Worm (Caenorhabditis elegans) whole organism, midembryonic: ENCODE measurements around the gene F44E5.1.

Experiments
- T22C8.4 ChIP-seq: fragments of 200-800 bp; sonication (Bioruptor generic); IDR thresholded peaks from 2 replicates; pipeline ENCODE4 v1.3.6; 2022; ENCODE audit warnings: missing genetic modification characterization, missing compliant biosample characterization
- cog-1 ChIP-seq: sonication (generic microtip); optimal IDR thresholded peaks from 2 replicates; lab custom pipeline; 2016; ENCODE audit warnings: missing genetic modification characterization, missing compliant biosample characterization
- flt-1 ChIP-seq: fragments of 200-800 bp; sonication (Bioruptor generic); IDR thresholded peaks from 2 replicates; pipeline ENCODE4 v1.3.6; 2022; ENCODE audit warnings: missing genetic modification characterization, missing compliant biosample characterization
- klf-2 ChIP-seq: fragments of 200-800 bp; sonication (Bioruptor generic); conservative IDR thresholded peaks from 2 replicates; pipeline ENCODE4 v1.3.6; 2022; ENCODE audit warnings: missing genetic modification reagents, missing genetic modification characterization, missing compliant biosample characterization
- med-1 ChIP-seq: sonication (generic microtip); optimal IDR thresholded peaks from 2 replicates; lab custom pipeline; 2017; ENCODE audit warnings: missing genetic modification characterization, mild to moderate bottlenecking, missing compliant biosample characterization, antibody characterized with exemption, missing genetic modification reagents; ENCODE audit not compliant: insufficient read depth
- ref-1 ChIP-seq: fragments of 200-800 bp; sonication (Bioruptor generic); conservative IDR thresholded peaks from 2 replicates; pipeline ENCODE4 v1.3.6; 2022; ENCODE audit warnings: missing genetic modification reagents, missing genetic modification characterization, missing compliant biosample characterization
- tab-1 ChIP-seq: fragments of 200-800 bp; sonication (Bioruptor generic); IDR thresholded peaks from 2 replicates; pipeline ENCODE4 v1.3.6; 2022; ENCODE audit warnings: missing genetic modification characterization, missing compliant biosample characterization
- ztf-23 ChIP-seq: fragments of 200-800 bp; sonication (Bioruptor generic); IDR thresholded peaks from 2 replicates; pipeline ENCODE4 v1.3.6; 2022; ENCODE audit warnings: missing genetic modification reagents, missing genetic modification characterization, missing compliant biosample characterization
- ztf-29 ChIP-seq: fragments of 200-800 bp; sonication (Bioruptor generic); IDR thresholded peaks from 2 replicates; pipeline ENCODE4 v1.3.6; 2022; ENCODE audit warnings: missing genetic modification reagents, missing genetic modification characterization, missing compliant biosample characterization

F44E5.1 gene

DNA sequence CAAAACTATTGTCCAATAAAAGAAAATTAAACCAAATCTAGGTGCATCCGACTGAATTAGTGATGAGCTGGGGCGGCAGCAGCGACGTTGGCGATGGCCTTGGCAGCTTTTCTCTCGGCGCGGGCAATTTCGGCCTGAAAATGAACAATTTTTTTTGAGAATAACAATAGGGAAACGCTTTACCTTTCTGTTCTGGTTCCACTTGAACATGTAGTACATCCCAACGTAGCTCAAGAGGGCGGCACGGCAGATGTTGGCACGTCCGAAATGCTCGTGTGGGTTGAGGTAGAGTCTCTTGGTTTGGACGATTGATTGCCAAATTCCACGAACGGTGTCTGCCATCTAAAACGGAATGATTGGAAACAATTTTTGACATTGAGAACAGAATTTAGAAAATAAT lies at the start of gene F44E5.1:
Gene F44E5.1, minus strand, starts transcription at position 342 of the 400 bp plus-strand sequence.
- no peak for TF ChIP-seq tab-1 (GFP tag; lab: Robert Waterston, UW)
- TF ChIP-seq ref-1 (GFP tag; lab: Robert Waterston, UW), result no peak
- TF ChIP-seq cog-1, result no peak
- no peak for TF ChIP-seq med-1 (GFP tag; lab: Kevin White, UChicago)
- no peak for TF ChIP-seq klf-2 (GFP tag; lab: Robert Waterston, UW)
- no peak for TF ChIP-seq ztf-29
- no peak for TF ChIP-seq flt-1 (GFP tag; lab: Robert Waterston, UW)
- no peak for TF ChIP-seq T22C8.4 (GFP tag; lab: Robert Waterston, UW)

DNA sequence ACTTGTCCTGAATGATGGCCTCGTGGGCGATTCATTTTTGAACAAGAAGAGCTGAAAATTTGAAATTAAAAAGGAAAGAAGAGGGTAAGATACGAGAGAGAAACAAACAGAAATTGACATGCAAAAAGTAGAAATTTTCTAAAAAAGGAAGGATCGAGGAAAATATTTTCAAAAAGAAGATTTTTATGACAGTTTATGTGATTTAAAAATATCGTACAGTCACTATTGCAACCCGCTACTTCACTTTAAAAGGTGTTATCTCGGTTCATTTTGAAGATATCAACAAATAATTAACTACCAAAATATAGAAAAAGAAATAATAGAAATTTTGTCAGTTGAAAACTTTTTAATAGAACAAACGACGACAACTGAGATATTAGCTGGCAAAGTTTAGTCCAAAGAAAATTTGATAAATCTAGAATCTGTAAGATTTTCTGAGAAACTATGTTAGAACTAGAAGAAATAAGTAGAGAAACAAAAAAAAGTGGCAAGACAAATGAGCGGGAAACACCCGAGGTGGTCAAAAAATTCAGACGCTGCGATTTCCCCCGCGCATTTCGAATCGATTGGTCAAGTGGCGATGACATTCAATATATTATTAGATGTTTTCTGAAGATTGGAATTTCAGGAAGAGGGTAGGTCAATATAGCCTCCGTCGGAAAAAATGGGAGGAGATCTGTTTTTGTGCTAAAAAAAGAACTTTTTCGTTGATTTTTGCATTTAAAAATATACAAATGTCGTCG lies 49.4 kb upstream of the F44E5.1 start, which contains the start of gene Y6D1A.1:
Gene Y6D1A.1, minus strand, starts transcription at position 51 of the 743 bp plus-strand sequence.
- no peak for TF ChIP-seq T22C8.4 (GFP tag; lab: Robert Waterston, UW)
- TF ChIP-seq klf-2 (GFP tag; lab: Robert Waterston, UW), result no peak
- no peak for TF ChIP-seq tab-1 (GFP tag; lab: Robert Waterston, UW)
- no peak for TF ChIP-seq ztf-29
- TF ChIP-seq ztf-23 (GFP tag; lab: Robert Waterston, UW), result no peak
- no peak for TF ChIP-seq cog-1

DNA sequence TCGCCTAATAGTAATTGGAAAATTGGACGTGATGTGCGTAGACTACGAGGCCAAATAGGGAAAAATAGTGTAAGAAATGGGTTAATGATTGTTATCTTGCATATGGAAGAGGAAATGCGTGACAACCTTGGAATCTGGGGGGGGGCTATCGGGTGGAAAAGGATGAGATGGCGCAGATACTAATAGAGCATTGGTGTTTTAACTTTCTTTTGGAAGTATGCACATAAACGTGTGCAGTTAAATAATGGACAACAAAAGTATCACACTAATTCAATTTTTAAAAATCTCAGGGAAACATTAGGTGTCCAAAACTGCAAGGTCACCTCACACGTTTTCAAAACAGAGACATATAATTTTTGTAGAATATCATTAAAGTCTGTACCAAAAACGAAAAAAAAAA lies 45.5 kb upstream of the F44E5.1 start, which contains the start of gene Y6D1A.2:
Gene Y6D1A.2, minus strand, starts transcription at position 101 of the 400 bp plus-strand sequence.
- TF ChIP-seq ztf-29 (no peak), med-1 (GFP tag; lab: Kevin White, UChicago) (no peak), T22C8.4 (GFP tag; lab: Robert Waterston, UW) (no peak), flt-1 (GFP tag; lab: Robert Waterston, UW) (no peak), ref-1 (GFP tag; lab: Robert Waterston, UW) (no peak), ztf-23 (GFP tag; lab: Robert Waterston, UW) (no peak), klf-2 (GFP tag; lab: Robert Waterston, UW) (no peak), cog-1 (no peak), tab-1 (GFP tag; lab: Robert Waterston, UW) (no peak)

DNA sequence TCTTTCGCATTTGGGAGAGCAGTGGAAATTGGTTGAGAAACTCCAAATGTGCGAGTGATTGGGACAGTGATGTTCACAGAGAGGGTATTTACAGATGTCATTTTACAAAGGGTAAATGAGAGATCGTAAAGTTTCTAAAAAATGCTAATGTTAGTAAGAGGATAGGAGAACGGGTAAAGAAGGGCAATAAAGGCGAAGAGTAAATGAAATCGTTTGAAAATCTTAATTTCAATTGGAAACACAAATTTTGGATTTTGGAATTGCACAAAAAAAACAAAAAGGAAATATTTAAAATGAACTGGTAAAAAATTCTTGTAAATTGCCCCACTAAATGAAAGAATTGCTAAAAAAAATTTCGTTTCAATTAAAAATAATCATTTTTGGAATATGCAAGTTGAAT lies 42.1 kb upstream of the F44E5.1 start, which contains the start of gene pap-3:
Gene pap-3, minus strand, starts transcription at position 101 of the 400 bp plus-strand sequence.
- TF ChIP-seq tab-1 (GFP tag; lab: Robert Waterston, UW) (no peak), ref-1 (GFP tag; lab: Robert Waterston, UW) (no peak), ztf-23 (GFP tag; lab: Robert Waterston, UW) (no peak), ztf-29 (no peak), cog-1 (no peak), med-1 (GFP tag; lab: Kevin White, UChicago) (no peak), klf-2 (GFP tag; lab: Robert Waterston, UW) (no peak), T22C8.4 (GFP tag; lab: Robert Waterston, UW) (no peak), flt-1 (GFP tag; lab: Robert Waterston, UW) (no peak)

DNA sequence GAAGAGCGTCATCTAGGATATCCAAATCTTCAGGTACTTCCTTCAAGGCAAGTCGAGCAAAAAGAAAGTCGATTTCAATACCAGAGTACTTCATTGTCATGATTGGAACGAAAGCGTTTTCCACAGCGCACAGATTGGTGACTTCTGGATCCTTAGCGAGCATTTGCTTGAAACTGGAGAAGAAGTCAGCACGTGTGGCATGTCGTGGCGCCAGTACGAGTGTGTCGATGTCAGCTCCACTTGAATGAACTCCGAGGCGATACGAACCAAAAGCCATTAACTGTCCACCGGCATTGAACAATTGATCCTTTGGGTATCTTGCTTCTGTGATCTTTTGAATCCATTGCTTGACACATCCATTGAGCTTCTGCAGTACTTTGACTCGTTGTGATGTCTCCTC lies 41.7 kb upstream of the F44E5.1 start:
- TF ChIP-seq ztf-23 (GFP tag; lab: Robert Waterston, UW), result no peak
- TF ChIP-seq klf-2 (GFP tag; lab: Robert Waterston, UW), result no peak
- no peak for TF ChIP-seq cog-1
- no peak for TF ChIP-seq med-1 (GFP tag; lab: Kevin White, UChicago)
- no peak for TF ChIP-seq ref-1 (GFP tag; lab: Robert Waterston, UW)

DNA sequence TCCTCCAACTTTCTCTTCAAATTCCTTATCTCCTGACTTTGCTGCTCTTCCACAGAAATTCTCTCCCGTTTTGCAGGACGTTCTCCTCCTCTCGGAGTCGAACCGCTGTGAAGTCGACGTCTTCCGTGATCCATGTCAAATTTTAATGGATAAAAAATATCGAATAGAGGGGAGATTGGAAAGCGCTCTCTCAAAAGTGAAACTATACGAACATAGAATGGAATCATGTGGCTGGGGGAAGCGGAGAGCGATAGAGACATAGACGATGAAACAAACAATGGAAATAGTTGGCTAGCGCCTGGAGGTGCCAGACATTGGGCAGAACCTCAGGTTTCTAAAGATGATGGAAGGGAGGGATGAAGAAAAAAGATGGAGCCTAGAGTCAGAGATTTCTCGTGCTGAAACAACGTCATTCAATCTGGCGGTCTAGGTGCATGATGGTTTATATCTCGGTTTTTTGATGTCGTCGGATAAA lies 39.6 kb upstream of the F44E5.1 start, which contains the start of gene F43G6.8:
Gene F43G6.8, minus strand, starts transcription at position 198 of the 475 bp plus-strand sequence.
- TF ChIP-seq ztf-29, result no peak
- no peak for TF ChIP-seq ref-1 (GFP tag; lab: Robert Waterston, UW)
- no peak for TF ChIP-seq flt-1 (GFP tag; lab: Robert Waterston, UW)
- no peak for TF ChIP-seq cog-1
- TF ChIP-seq klf-2 (GFP tag; lab: Robert Waterston, UW), result no peak
- TF ChIP-seq med-1 (GFP tag; lab: Kevin White, UChicago), result no peak
- no peak for TF ChIP-seq T22C8.4 (GFP tag; lab: Robert Waterston, UW)

DNA sequence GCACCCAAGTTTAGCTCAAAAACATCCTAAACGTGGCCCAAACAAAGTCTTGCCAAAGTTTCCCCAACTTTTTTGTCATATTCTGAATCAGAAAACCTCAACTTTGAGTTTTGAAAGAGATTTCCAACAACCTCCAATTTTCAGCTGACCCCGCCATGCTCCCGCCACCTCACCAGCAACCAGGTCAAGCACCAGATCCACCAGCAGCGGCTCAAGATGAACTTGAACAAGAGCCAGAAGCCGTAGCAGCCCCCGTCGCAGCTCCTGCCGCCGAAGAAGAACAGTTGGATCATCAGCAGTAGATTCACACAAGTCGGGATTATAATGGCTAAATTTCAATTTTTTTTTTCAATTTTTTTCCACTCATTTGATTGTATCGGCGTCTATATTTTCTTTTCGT lies 36.9 kb upstream of the F44E5.1 start:
- TF ChIP-seq ref-1 (GFP tag; lab: Robert Waterston, UW) (no peak), T22C8.4 (GFP tag; lab: Robert Waterston, UW) (no peak), tab-1 (GFP tag; lab: Robert Waterston, UW) (no peak), ztf-23 (GFP tag; lab: Robert Waterston, UW) (no peak), med-1 (GFP tag; lab: Kevin White, UChicago) (no peak), ztf-29 (no peak), klf-2 (GFP tag; lab: Robert Waterston, UW) (no peak), cog-1 (no peak), flt-1 (GFP tag; lab: Robert Waterston, UW) (no peak)

DNA sequence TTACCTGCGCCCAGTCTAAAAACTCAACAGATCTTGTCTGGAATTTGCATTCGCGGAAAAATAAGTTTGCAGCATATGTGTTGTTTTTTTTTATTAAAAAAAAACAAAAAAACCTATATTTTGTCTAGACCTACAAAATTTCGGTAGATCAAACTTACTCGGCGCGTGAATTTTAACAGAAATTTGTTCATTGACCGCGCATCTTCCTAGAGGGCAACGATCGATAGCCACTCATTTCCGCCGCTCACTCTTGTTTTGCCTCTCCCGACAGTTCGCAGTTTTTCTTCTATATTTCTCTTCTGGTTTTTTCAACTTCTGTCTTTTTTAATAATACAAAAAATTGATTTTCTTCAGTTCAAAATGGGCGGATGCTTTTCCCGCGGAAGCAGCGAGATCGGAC lies 36.1 kb upstream of the F44E5.1 start, which contains the start of gene F43G6.7:
Gene F43G6.7, plus strand, starts transcription at position 355 of the 400 bp plus-strand sequence.
- no peak for TF ChIP-seq ref-1 (GFP tag; lab: Robert Waterston, UW)
- TF ChIP-seq med-1 (GFP tag; lab: Kevin White, UChicago), result no peak
- no peak for TF ChIP-seq flt-1 (GFP tag; lab: Robert Waterston, UW)
- no peak for TF ChIP-seq klf-2 (GFP tag; lab: Robert Waterston, UW)
- TF ChIP-seq T22C8.4 (GFP tag; lab: Robert Waterston, UW), result no peak

DNA sequence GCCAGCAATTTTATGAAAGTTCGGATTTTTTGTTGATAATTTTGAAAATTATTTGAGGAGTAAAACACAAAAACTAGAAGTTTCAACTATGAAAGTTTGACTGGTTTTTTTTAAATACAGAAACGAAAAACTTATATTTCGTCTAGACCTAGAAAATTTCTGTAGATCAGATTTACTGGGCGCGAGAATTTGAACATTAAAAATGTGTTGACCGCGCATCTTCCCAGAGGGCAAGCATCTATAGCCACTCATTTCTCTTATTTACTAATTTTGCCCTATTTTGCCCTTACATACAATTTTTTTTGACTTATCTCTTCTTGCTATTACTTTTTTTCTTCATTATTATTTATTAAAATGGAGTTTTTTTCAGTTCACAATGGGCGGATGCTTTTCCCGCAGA lies 34.6 kb upstream of the F44E5.1 start, which contains the start of gene F43G6.10:
Gene F43G6.10, plus strand, starts transcription at position 371 of the 400 bp plus-strand sequence.
- no peak for TF ChIP-seq ztf-23 (GFP tag; lab: Robert Waterston, UW)
- TF ChIP-seq ref-1 (GFP tag; lab: Robert Waterston, UW), result no peak
- no peak for TF ChIP-seq tab-1 (GFP tag; lab: Robert Waterston, UW)
- no peak for TF ChIP-seq klf-2 (GFP tag; lab: Robert Waterston, UW)
- TF ChIP-seq med-1 (GFP tag; lab: Kevin White, UChicago), result no peak
- TF ChIP-seq ztf-29, result no peak
- no peak for TF ChIP-seq cog-1
- no peak for TF ChIP-seq flt-1 (GFP tag; lab: Robert Waterston, UW)
- no peak for TF ChIP-seq T22C8.4 (GFP tag; lab: Robert Waterston, UW)
